Worm (Caenorhabditis elegans) whole organism, L4 larva: ENCODE data around the gene tgt-1.

ENCODE experiments used
- D1046.2 ChIP-seq: fragments of 200-800 bp; sonication (Bioruptor generic); IDR thresholded peaks from 2 replicates; pipeline ENCODE4 v1.3.6; 2022; ENCODE audit warnings: missing genetic modification characterization, missing compliant biosample characterization
- F10B5.3 ChIP-seq: sonication (generic microtip); optimal IDR thresholded peaks from 2 replicates; lab custom pipeline; 2016; ENCODE audit warnings: mild to moderate bottlenecking, missing genetic modification characterization, missing compliant biosample characterization
- F37D6.2 ChIP-seq: sonication (generic microtip); optimal IDR thresholded peaks from 2 replicates; lab custom pipeline; 2016; ENCODE audit warnings: mild to moderate bottlenecking, missing genetic modification characterization, missing compliant biosample characterization
- T20F7.1 ChIP-seq: fragments of 200-800 bp; sonication (Bioruptor generic); optimal IDR thresholded peaks from 2 replicates; lab custom pipeline; 2018; ENCODE audit warnings: mild to moderate bottlenecking, missing genetic modification characterization, missing compliant biosample characterization
- T26A8.4 ChIP-seq: fragments of 200-800 bp; sonication (Bioruptor generic); IDR thresholded peaks from 2 replicates; pipeline ENCODE4 v1.3.6; 2022; ENCODE audit warnings: missing genetic modification characterization, missing compliant biosample characterization
- Y105C5A.15 ChIP-seq: fragments of 200-800 bp; sonication (Bioruptor generic); IDR thresholded peaks from 2 replicates; pipeline ENCODE4 v1.3.6; 2022; ENCODE audit warnings: missing genetic modification characterization, missing compliant biosample characterization
- ZK337.2 ChIP-seq: fragments of 200-800 bp; sonication (Bioruptor generic); IDR thresholded peaks from 2 replicates; pipeline ENCODE4 v1.3.6; 2022; ENCODE audit warnings: missing genetic modification reagents, missing genetic modification characterization, missing compliant biosample characterization
- aha-1 ChIP-seq: fragments of 150-350 bp; peaks from one replicate; lab custom pipeline; 2014; ENCODE audit warnings: missing biosample characterization, missing genetic modification characterization
- arid-1 ChIP-seq: fragments of 200-800 bp; sonication (Bioruptor generic); conservative IDR thresholded peaks from 2 replicates; pipeline ENCODE4 v1.3.6; 2022; ENCODE audit warnings: missing genetic modification reagents, missing genetic modification characterization, missing compliant biosample characterization
- ceh-32 ChIP-seq: sonication (generic microtip); optimal IDR thresholded peaks from 2 replicates; lab custom pipeline; 2016; ENCODE audit warnings: mild to moderate bottlenecking, missing genetic modification characterization, missing compliant biosample characterization; ENCODE audit not compliant: poor library complexity
- ces-1 ChIP-seq: fragments of 150-350 bp; sonication (generic microtip); optimal IDR thresholded peaks from 4 replicates; lab custom pipeline; 2014; ENCODE audit warnings: missing biosample characterization, missing genetic modification reagents, missing genetic modification characterization
- daf-16 ChIP-seq, 3 experiments: sonication (generic microtip); optimal IDR thresholded peaks; 2 replicates each; lab custom pipeline; 2016 to 2017; ENCODE audit warnings: missing genetic modification characterization in 3 of 3, missing genetic modification reagents in 3 of 3, mild to moderate bottlenecking in 2 of 3, missing compliant biosample characterization in 2 of 3, missing biosample characterization in 1 of 3, moderate library complexity in 1 of 3
- dmd-6 ChIP-seq: fragments of 200-800 bp; sonication (Bioruptor generic); IDR thresholded peaks from 2 replicates; pipeline ENCODE4 v1.3.6; 2022; ENCODE audit warnings: missing genetic modification reagents, missing genetic modification characterization, missing compliant biosample characterization
- dpl-1 ChIP-seq: fragments of 150-350 bp; optimal IDR thresholded peaks from 2 replicates; lab custom pipeline; 2014; ENCODE audit warnings: missing biosample characterization, missing genetic modification reagents, missing genetic modification characterization
- dve-1 ChIP-seq: sonication (generic microtip); optimal IDR thresholded peaks from 2 replicates; lab custom pipeline; 2017; ENCODE audit warnings: antibody characterized with exemption, mild to moderate bottlenecking, missing genetic modification characterization, missing compliant biosample characterization; ENCODE audit not compliant: insufficient read depth
- fkh-10 ChIP-seq: fragments of 150-350 bp; optimal IDR thresholded peaks from 2 replicates; lab custom pipeline; 2014; ENCODE audit warnings: missing biosample characterization, missing genetic modification reagents, missing genetic modification characterization
- gei-8 ChIP-seq: fragments of 200-800 bp; sonication (Bioruptor generic); optimal IDR thresholded peaks from 2 replicates; lab custom pipeline; 2018; ENCODE audit warnings: mild to moderate bottlenecking, missing genetic modification characterization, missing compliant biosample characterization
- hif-1 ChIP-seq, 2 experiments: sonication (generic microtip); optimal IDR thresholded peaks; 2 replicates each; lab custom pipeline; 2016 to 2017; ENCODE audit warnings: missing compliant biosample characterization in 2 of 2, missing genetic modification characterization in 2 of 2, missing genetic modification reagents in 2 of 2, missing genotype in 2 of 2, mild to moderate bottlenecking in 1 of 2
- hlh-11 ChIP-seq: fragments of 200-800 bp; sonication (Bioruptor generic); optimal IDR thresholded peaks from 2 replicates; lab custom pipeline; 2018; ENCODE audit warnings: mild to moderate bottlenecking, missing genetic modification characterization, missing compliant biosample characterization
- hlh-30 ChIP-seq: sonication (generic microtip); optimal IDR thresholded peaks from 2 replicates; lab custom pipeline; 2017; ENCODE audit warnings: antibody characterized with exemption, mild to moderate bottlenecking, missing genetic modification characterization, missing compliant biosample characterization; ENCODE audit not compliant: insufficient read depth
- jun-1 ChIP-seq: fragments of 150-350 bp; optimal IDR thresholded peaks from 2 replicates; lab custom pipeline; 2014; ENCODE audit warnings: missing biosample characterization, missing genetic modification reagents, missing genetic modification characterization
- lin-39 ChIP-seq: fragments of 150-350 bp; optimal IDR thresholded peaks from 2 replicates; lab custom pipeline; 2014; ENCODE audit warnings: missing biosample characterization, missing genetic modification reagents, missing genetic modification characterization
- lsy-2 ChIP-seq, 2 experiments: fragments of 150-350 bp in 1 of 2; sonication (generic microtip) in 1 of 2; optimal IDR thresholded peaks; 2 replicates each; lab custom pipeline; 2014 to 2017; ENCODE audit warnings: missing biosample characterization in 2 of 2, missing genetic modification characterization in 2 of 2
- mdl-1 ChIP-seq, 2 experiments: fragments of 150-350 bp in 1 of 2; sonication (generic microtip) in 1 of 2; optimal IDR thresholded peaks; 2 replicates each; lab custom pipeline; 2014 to 2017; ENCODE audit warnings: missing biosample characterization in 2 of 2, missing genetic modification characterization in 2 of 2
- mep-1 ChIP-seq: fragments of 150-350 bp; sonication (generic microtip); optimal IDR thresholded peaks from 3 replicates; lab custom pipeline; 2014; ENCODE audit warnings: missing biosample characterization, missing genetic modification characterization
- mxl-2 ChIP-seq: fragments of 200-800 bp; sonication (Bioruptor generic); conservative IDR thresholded peaks from 2 replicates; pipeline ENCODE4 v1.3.6; 2022; ENCODE audit warnings: missing genetic modification reagents, missing genetic modification characterization, missing compliant biosample characterization
- nhr-10 ChIP-seq: fragments of 150-350 bp; optimal IDR thresholded peaks from 2 replicates; lab custom pipeline; 2014; ENCODE audit warnings: missing biosample characterization, missing genetic modification characterization
- nhr-102 ChIP-seq: sonication (generic microtip); optimal IDR thresholded peaks from 2 replicates; lab custom pipeline; 2016; ENCODE audit warnings: mild to moderate bottlenecking, missing genetic modification characterization, moderate library complexity, missing compliant biosample characterization
- nhr-11 ChIP-seq: fragments of 150-350 bp; optimal IDR thresholded peaks from 2 replicates; lab custom pipeline; 2014; ENCODE audit warnings: missing biosample characterization, missing genetic modification characterization
- nhr-111 ChIP-seq: fragments of 200-800 bp; sonication (Bioruptor generic); optimal IDR thresholded peaks from 2 replicates; lab custom pipeline; 2018; ENCODE audit warnings: mild to moderate bottlenecking, missing genetic modification characterization, missing compliant biosample characterization
- nhr-25 ChIP-seq: sonication (generic microtip); optimal IDR thresholded peaks from 2 replicates; lab custom pipeline; 2017; ENCODE audit warnings: missing genetic modification characterization, mild to moderate bottlenecking, missing compliant biosample characterization, antibody characterized with exemption, moderate library complexity, borderline replicate concordance; ENCODE audit not compliant: insufficient read depth
- nhr-28 ChIP-seq: fragments of 150-350 bp; optimal IDR thresholded peaks from 2 replicates; lab custom pipeline; 2014; ENCODE audit warnings: missing biosample characterization, missing genetic modification characterization
- nhr-48 ChIP-seq: sonication (generic microtip); optimal IDR thresholded peaks from 2 replicates; lab custom pipeline; 2016; ENCODE audit warnings: mild to moderate bottlenecking, missing genetic modification characterization, missing compliant biosample characterization
- nhr-6 ChIP-seq: fragments of 150-350 bp; optimal IDR thresholded peaks from 2 replicates; lab custom pipeline; 2014; ENCODE audit warnings: missing biosample characterization, missing genetic modification characterization
- nhr-77 ChIP-seq: fragments of 150-350 bp; optimal IDR thresholded peaks from 2 replicates; lab custom pipeline; 2014; ENCODE audit warnings: missing biosample characterization, missing genetic modification characterization
- pha-4 ChIP-seq, 2 experiments: fragments of 150-350 bp in 1 of 2; fragments of 200-800 bp in 1 of 2; sonication (Bioruptor generic) in 1 of 2; IDR thresholded peaks in 1 of 2; optimal IDR thresholded peaks in 1 of 2; 2 replicates each; pipeline versions ENCODE4 v1.3.6 to Lab custom; 2014 to 2022; ENCODE audit warnings: missing genetic modification characterization in 2 of 2, missing genetic modification reagents in 2 of 2, missing biosample characterization in 1 of 2, missing compliant biosample characterization in 1 of 2
- rbr-2 ChIP-seq: sonication (generic microtip); optimal IDR thresholded peaks from 2 replicates; lab custom pipeline; 2016; ENCODE audit warnings: missing genotype, missing genetic modification characterization, missing compliant biosample characterization
- snpc-1.2 ChIP-seq: fragments of 200-800 bp; sonication (Bioruptor generic); IDR thresholded peaks from 2 replicates; pipeline ENCODE4 v1.3.6; 2022; ENCODE audit warnings: missing genetic modification reagents, missing genetic modification characterization, missing compliant biosample characterization
- snpc-4 ChIP-seq: fragments of 150-350 bp; optimal IDR thresholded peaks from 2 replicates; lab custom pipeline; 2014; ENCODE audit warnings: missing biosample characterization, missing genetic modification characterization
- spr-1 ChIP-seq: sonication (generic microtip); optimal IDR thresholded peaks from 2 replicates; lab custom pipeline; 2016; ENCODE audit warnings: mild to moderate bottlenecking, missing genetic modification characterization, missing compliant biosample characterization
- tag-97 ChIP-seq: fragments of 200-800 bp; sonication (Bioruptor generic); IDR thresholded peaks from 2 replicates; pipeline ENCODE4 v1.3.6; 2022; ENCODE audit warnings: missing genetic modification characterization, missing compliant biosample characterization
- unc-62 ChIP-seq, 3 experiments: fragments of 150-350 bp in 1 of 3; sonication (generic microtip); optimal IDR thresholded peaks in 2 of 3; peaks in 1 of 3; 1 replicate in 1 of 3; 2 replicates in 2 of 3; lab custom pipeline; 2014 to 2017; ENCODE audit warnings: missing biosample characterization in 3 of 3, missing genetic modification characterization in 3 of 3, missing genetic modification reagents in 3 of 3, missing genotype in 1 of 3

Gene tgt-1

DNA sequence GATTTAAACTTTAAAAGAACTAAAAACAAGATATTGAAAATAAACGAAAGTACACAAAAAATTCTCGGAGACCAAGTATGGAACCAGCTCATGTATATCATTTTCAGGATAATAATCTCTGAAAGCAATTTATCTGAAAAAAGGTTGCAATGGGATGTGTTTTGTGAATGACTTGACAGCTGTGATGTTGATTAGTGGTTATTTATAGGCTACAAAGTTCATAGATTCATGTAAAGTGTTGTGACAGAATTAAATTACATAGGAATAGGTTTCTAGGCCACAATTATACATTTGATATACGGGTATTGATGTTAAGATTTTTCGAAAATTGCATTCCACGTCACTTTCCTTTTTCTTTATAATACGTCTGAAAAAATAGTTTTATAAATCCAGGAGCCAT is 5.7 kb upstream of the tgt-1 start, which contains the start of gene srj-1:
Gene srj-1, minus strand, starts transcription at position 101 of the 400 bp plus-strand sequence.
- TF ChIP-seq D1046.2 (no peak), snpc-1.2 (GFP tag; lab: Robert Waterston, UW) (no peak), lsy-2 (tag; optimal IDR thresholded peaks at IDR 0.05; lab: Kevin White, UChicago) (no peak), nhr-25 (tag; lab: Kevin White, UChicago) (no peak), F37D6.2 (tag; lab: Kevin White, UChicago) (no peak), nhr-11 (peak; percentile 55), tag-97 (GFP tag; lab: Robert Waterston, UW) (no peak), snpc-4 (tag; lab: Kevin White, UChicago) (no peak), rbr-2 (no peak), unc-62 (GFP tag; optimal IDR thresholded peaks at IDR 0.05 in 1 of 2; lab: Kevin White, UChicago) (peak in 1 of 2 experiments; percentile 33), unc-62 (tag; optimal IDR thresholded peaks at IDR 0.05; lab: Kevin White, UChicago) (no peak)

DNA sequence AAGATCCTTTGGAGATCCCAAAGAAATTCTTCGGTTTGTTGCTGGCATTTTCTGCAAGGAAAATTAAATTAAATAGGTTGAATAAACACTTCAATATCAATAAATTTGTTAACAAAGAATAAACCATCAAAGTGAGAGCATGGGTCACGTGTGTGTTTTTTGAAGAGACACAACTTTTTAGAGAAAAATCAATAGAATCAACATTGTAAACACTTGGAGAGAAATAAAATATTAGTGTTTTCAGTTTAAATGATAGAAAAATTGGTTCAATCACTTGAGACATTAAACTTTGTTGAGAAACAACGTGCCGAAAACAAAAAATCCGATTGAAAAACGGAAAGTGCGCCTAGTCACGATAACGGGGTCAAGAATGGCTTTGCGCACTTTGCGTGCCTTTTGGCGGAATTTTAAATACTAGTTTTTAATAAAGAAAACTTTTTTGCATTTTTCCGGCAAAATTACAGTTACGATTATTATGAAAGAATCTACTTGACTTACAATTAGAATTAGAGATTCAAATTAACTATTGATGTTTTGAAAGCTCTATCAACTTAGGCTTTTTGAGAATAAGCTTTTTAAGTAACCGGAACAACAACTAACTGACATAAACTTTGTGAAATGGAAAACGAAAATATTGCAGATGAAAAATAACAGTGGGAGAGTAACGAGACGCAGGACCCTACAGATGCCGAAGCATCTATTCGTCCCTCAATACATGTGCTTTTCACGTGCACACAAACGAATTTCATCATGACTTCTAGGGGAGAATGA is 2.1 kb upstream of the tgt-1 start, which contains the start of gene ZK829.7:
Gene ZK829.7, minus strand, starts transcription at position 51 of the 771 bp plus-strand sequence.
- TF ChIP-seq dmd-6 (GFP tag; lab: Robert Waterston, UW), result peak; percentile 33
- peak; percentile 77 for TF ChIP-seq snpc-1.2 (GFP tag; lab: Robert Waterston, UW)
- TF ChIP-seq aha-1 (tag; lab: Kevin White, UChicago), result peak; percentile 42
- no peak for TF ChIP-seq nhr-10 (tag; lab: Kevin White, UChicago)
- peak; percentile 13 for TF ChIP-seq nhr-77 (tag; lab: Kevin White, UChicago)
- peak; percentile 53 for TF ChIP-seq nhr-102 (tag; lab: Kevin White, UChicago)
- TF ChIP-seq T20F7.1 (GFP tag; lab: Kevin White, UChicago), result peak; percentile 55
- TF ChIP-seq rbr-2, result peak; percentile 71
- TF ChIP-seq lsy-2 (tag; optimal IDR thresholded peaks at IDR 0.05; lab: Kevin White, UChicago), result peak in 1 of 2 experiments; percentile 86
- peak in 1 of 2 experiments; percentile 10 for TF ChIP-seq mdl-1 (tag; optimal IDR thresholded peaks at IDR 0.05; lab: Kevin White, UChicago)
- TF ChIP-seq mep-1, result no peak
- TF ChIP-seq ces-1 (GFP tag; lab: Kevin White, UChicago), result no peak
- peak; percentile 3 to 80 for TF ChIP-seq hif-1 (tag; optimal IDR thresholded peaks at IDR 0.05; lab: Kevin White, UChicago)
- TF ChIP-seq F37D6.2 (tag; lab: Kevin White, UChicago), result peak; percentile 43
- TF ChIP-seq unc-62 (GFP tag; optimal IDR thresholded peaks at IDR 0.05 in 1 of 2; lab: Kevin White, UChicago), result peak in 1 of 2 experiments; percentile 96
- no peak for TF ChIP-seq unc-62 (tag; optimal IDR thresholded peaks at IDR 0.05; lab: Kevin White, UChicago)
- no peak for TF ChIP-seq lin-39 (tag; lab: Kevin White, UChicago)
- TF ChIP-seq mxl-2, result peak; percentile 99
- peak; percentile 57 for TF ChIP-seq nhr-28 (tag; lab: Kevin White, UChicago)
- 0 out of 2 replicates have a peak, but pooled peaks have one; percentile 21 for TF ChIP-seq arid-1 (GFP tag; lab: Robert Waterston, UW)
- peak; percentile 4 for TF ChIP-seq nhr-6
- TF ChIP-seq gei-8 (GFP tag; lab: Kevin White, UChicago), result no peak
- TF ChIP-seq F10B5.3, result peak; percentile 12
- TF ChIP-seq ceh-32, result peak; percentile 11
- peak; percentile 25; the same call in 1 of the 2 replicates for TF ChIP-seq pha-4 (GFP tag; IDR thresholded peaks at IDR 0.05; lab: Robert Waterston, UW)
- peak; percentile 66 for TF ChIP-seq pha-4 (tag; optimal IDR thresholded peaks at IDR 0.05; lab: Kevin White, UChicago)
- peak in 1 of 2 experiments; percentile 62 for TF ChIP-seq daf-16 (GFP tag; optimal IDR thresholded peaks at IDR 0.05; lab: Kevin White, UChicago)
- TF ChIP-seq daf-16 (tag; optimal IDR thresholded peaks at IDR 0.05; lab: Kevin White, UChicago), result no peak
- TF ChIP-seq Y105C5A.15, result no peak
- TF ChIP-seq nhr-48 (tag; lab: Kevin White, UChicago), result peak; percentile 53
- peak; percentile 52; the same call in 1 of the 2 replicates for TF ChIP-seq T26A8.4 (GFP tag; lab: Robert Waterston, UW)
- TF ChIP-seq dpl-1 (GFP tag; lab: Kevin White, UChicago), result peak; percentile 95
- TF ChIP-seq ZK337.2 (GFP tag; lab: Robert Waterston, UW), result no peak
- TF ChIP-seq hlh-11, result peak; percentile 54
- peak; percentile 49 for TF ChIP-seq dve-1 (tag; lab: Kevin White, UChicago)
- peak; percentile 41 for TF ChIP-seq fkh-10 (GFP tag; lab: Kevin White, UChicago)
- peak; percentile 7 for TF ChIP-seq spr-1 (tag; lab: Kevin White, UChicago)
- peak; percentile 55 for TF ChIP-seq hlh-30 (tag; lab: Kevin White, UChicago)
- no peak for TF ChIP-seq nhr-111 (GFP tag; lab: Kevin White, UChicago)
- TF ChIP-seq jun-1 (tag; lab: Kevin White, UChicago), result peak; percentile 44
